Worm (Caenorhabditis elegans): Measurements from ENCODE around the gene srbc-19.

DNA sequence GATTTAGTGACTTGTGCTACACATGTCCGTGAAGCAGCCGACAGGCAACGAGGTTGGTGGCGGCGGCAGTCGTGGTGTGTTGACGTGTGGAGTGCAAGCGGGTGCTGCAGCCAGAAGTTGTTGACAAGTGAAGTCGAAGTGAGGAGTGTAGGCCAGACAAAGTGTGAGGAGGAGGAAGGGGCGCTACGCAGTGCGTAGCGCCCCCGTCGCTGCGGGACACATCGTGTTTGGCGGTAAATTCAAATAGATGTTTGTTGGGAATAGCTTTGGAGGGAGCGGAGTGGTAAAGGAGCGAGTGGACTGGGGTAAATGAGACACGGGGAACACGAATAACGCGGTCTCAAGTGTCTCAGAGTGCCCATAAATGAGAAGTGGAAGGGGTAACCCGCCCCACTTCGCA, 18.9 kb upstream of the srbc-19 start:
- no peak for TF ChIP-seq sptf-1 (tag; optimal IDR thresholded peaks at IDR 0.05)
- TF ChIP-seq ets-5 (GFP tag; IDR thresholded peaks at IDR 0.05), result no peak
- no peak for TF ChIP-seq skn-1 (tag; optimal IDR thresholded peaks at IDR 0.05)
- no peak for TF ChIP-seq unc-30 (tag; optimal IDR thresholded peaks at IDR 0.05)
- no peak for TF ChIP-seq pag-3 (tag; optimal IDR thresholded peaks at IDR 0.05; ENCODE audit: borderline replicate concordance, insufficient read depth)
- TF ChIP-seq dpl-1 (GFP tag; optimal IDR thresholded peaks at IDR 0.05), result peak in 1 of 3 experiments; percentile 1
- no peak for TF ChIP-seq fos-1 (tag; optimal IDR thresholded peaks at IDR 0.05)

Data from whole organism, L1 larva.